Fruit fly (Drosophila melanogaster) whole organism, embryonic: ENCODE data around the gene T48.
A peak's percentile ranks its signal among the peaks of the same experiment; 100 is the strongest.

Experiments
- CG10147 ChIP-seq: fragments of 200-800 bp; sonication (Bioruptor generic); optimal IDR thresholded peaks from 2 replicates; lab custom pipeline; 2019; ENCODE audit warnings: missing biosample characterization, mild to moderate bottlenecking, missing genetic modification characterization, moderate library complexity
- CG10209 ChIP-seq: fragments of 200-800 bp; sonication (Bioruptor generic); optimal IDR thresholded peaks from 3 replicates; lab custom pipeline; 2017; ENCODE audit warnings: missing biosample characterization, mild to moderate bottlenecking, missing genetic modification characterization, missing genetic modification reagents
- CG10267 ChIP-seq: fragments of 200-800 bp; sonication (Bioruptor generic); optimal IDR thresholded peaks from 2 replicates; lab custom pipeline; 2018; ENCODE audit warnings: missing biosample characterization, mild to moderate bottlenecking, missing genetic modification characterization, moderate library complexity
- CG10654 ChIP-seq: fragments of 200-800 bp; sonication (Bioruptor generic); optimal IDR thresholded peaks from 2 replicates; lab custom pipeline; 2016; ENCODE audit warnings: missing biosample characterization, missing genetic modification characterization
- CG11085 ChIP-seq: fragments of 200-800 bp; sonication (Bioruptor generic); IDR thresholded peaks from 2 replicates; pipeline ENCODE4 v1.3.6; 2022; ENCODE audit warnings: missing biosample characterization, missing genetic modification characterization
- CG11560 ChIP-seq: fragments of 200-800 bp; sonication (Bioruptor generic); IDR thresholded peaks from 3 replicates; pipeline ENCODE4 v1.3.6; 2022; ENCODE audit warnings: missing biosample characterization, missing genetic modification characterization
- CG12071 ChIP-seq: fragments of 200-800 bp; sonication (Bioruptor generic); optimal IDR thresholded peaks from 3 replicates; lab custom pipeline; 2018; ENCODE audit warnings: missing biosample characterization, mild to moderate bottlenecking, missing genetic modification characterization
- CG14050 ChIP-seq: fragments of 200-800 bp; sonication (Bioruptor generic); IDR thresholded peaks from 3 replicates; pipeline ENCODE4 v1.3.6; 2022; ENCODE audit warnings: missing biosample characterization, missing genetic modification characterization
- CG15011 ChIP-seq: fragments of 200-800 bp; sonication (Bioruptor generic); optimal IDR thresholded peaks from 3 replicates; lab custom pipeline; 2018; ENCODE audit warnings: missing biosample characterization, mild to moderate bottlenecking, missing genetic modification characterization
- CG17829 ChIP-seq: fragments of 200-800 bp; optimal IDR thresholded peaks from 2 replicates; lab custom pipeline; 2019; ENCODE audit warnings: missing biosample characterization, mild to moderate bottlenecking, missing genetic modification characterization, moderate library complexity
- CG2116 ChIP-seq: fragments of 200-800 bp; sonication (Bioruptor generic); optimal IDR thresholded peaks from 3 replicates; lab custom pipeline; 2018; ENCODE audit warnings: missing biosample characterization, mild to moderate bottlenecking, missing genetic modification characterization
- CG2202 ChIP-seq: fragments of 200-800 bp; sonication (Bioruptor generic); optimal IDR thresholded peaks from 2 replicates; lab custom pipeline; 2018; ENCODE audit warnings: missing biosample characterization, mild to moderate bottlenecking, missing genetic modification characterization
- CG4328 ChIP-seq: fragments of 200-800 bp; sonication (Bioruptor generic); optimal IDR thresholded peaks from 3 replicates; lab custom pipeline; 2017; ENCODE audit warnings: missing biosample characterization, missing genetic modification reagents, missing genetic modification characterization
- CG43689 ChIP-seq: fragments of 200-800 bp; sonication (Bioruptor generic); IDR thresholded peaks from 2 replicates; pipeline ENCODE4 v1.3.6; 2022; ENCODE audit warnings: missing biosample characterization, missing genetic modification characterization
- CG6175 ChIP-seq: fragments of 200-800 bp; sonication (Bioruptor generic); IDR thresholded peaks from 3 replicates; pipeline ENCODE4 v1.3.6; 2022; ENCODE audit warnings: missing biosample characterization, missing genetic modification characterization
- CG6854 ChIP-seq: fragments of 200-800 bp; sonication (Bioruptor generic); optimal IDR thresholded peaks from 3 replicates; lab custom pipeline; 2017; ENCODE audit warnings: missing biosample characterization, mild to moderate bottlenecking, missing genetic modification characterization
- CG9609 ChIP-seq: fragments of 200-800 bp; sonication (Bioruptor generic); optimal IDR thresholded peaks from 3 replicates; lab custom pipeline; 2016; ENCODE audit warnings: missing biosample characterization, missing genetic modification characterization
- Ets97D ChIP-seq: fragments of 200-800 bp; sonication (Bioruptor generic); optimal IDR thresholded peaks from 3 replicates; lab custom pipeline; 2016; ENCODE audit warnings: missing biosample characterization, missing genetic modification characterization
- Opbp ChIP-seq: fragments of 200-800 bp; sonication (Bioruptor generic); IDR thresholded peaks from 3 replicates; pipeline ENCODE4 v1.3.6; 2022; ENCODE audit warnings: missing biosample characterization, missing genetic modification characterization; ENCODE audit not compliant: partially characterized antibody
- Scr ChIP-seq: fragments of 200-800 bp; sonication (Bioruptor generic); IDR thresholded peaks from 2 replicates; pipeline ENCODE4 v1.3.6; 2022; ENCODE audit warnings: missing biosample characterization, missing genetic modification characterization; ENCODE audit not compliant: partially characterized antibody
- Sry-β ChIP-seq: fragments of 200-800 bp; sonication (Bioruptor generic); optimal IDR thresholded peaks from 2 replicates; lab custom pipeline; 2018; ENCODE audit warnings: missing biosample characterization, mild to moderate bottlenecking, missing genetic modification characterization, moderate library complexity
- Sry-δ ChIP-seq: fragments of 200-800 bp; sonication (Bioruptor generic); optimal IDR thresholded peaks from 2 replicates; lab custom pipeline; 2016; ENCODE audit warnings: missing biosample characterization, missing genetic modification characterization
- Taf1 ChIP-seq: fragments of 200-800 bp; sonication (Bioruptor generic); IDR thresholded peaks from 2 replicates; pipeline ENCODE4 v1.3.6; 2022; ENCODE audit warnings: missing biosample characterization, missing genetic modification characterization
- abd-A ChIP-seq: fragments of 200-800 bp; sonication (Bioruptor generic); optimal IDR thresholded peaks from 3 replicates; lab custom pipeline; 2019; ENCODE audit warnings: missing biosample characterization, mild to moderate bottlenecking, missing genetic modification characterization, moderate library complexity
- bigmax ChIP-seq: fragments of 200-800 bp; sonication (Bioruptor generic); optimal IDR thresholded peaks from 2 replicates; lab custom pipeline; 2018; ENCODE audit warnings: missing biosample characterization, mild to moderate bottlenecking, missing genetic modification characterization
- btn ChIP-seq: fragments of 200-800 bp; sonication (Bioruptor generic); optimal IDR thresholded peaks from 2 replicates; lab custom pipeline; 2016; ENCODE audit warnings: missing biosample characterization, missing genetic modification characterization
- fd64A ChIP-seq: fragments of 200-800 bp; sonication (Bioruptor generic); optimal IDR thresholded peaks from 3 replicates; lab custom pipeline; 2018; ENCODE audit warnings: missing biosample characterization, mild to moderate bottlenecking, missing genetic modification characterization
- gce ChIP-seq: fragments of 200-800 bp; sonication (Bioruptor generic); IDR thresholded peaks from 3 replicates; pipeline ENCODE4 v1.3.6; 2022; ENCODE audit warnings: missing biosample characterization, missing genetic modification characterization
- h ChIP-seq: fragments of >200 bp; optimal IDR thresholded peaks from 2 replicates; lab custom pipeline; 2017
- hbn ChIP-seq: fragments of 200-800 bp; sonication (Bioruptor generic); IDR thresholded peaks from 2 replicates; pipeline ENCODE4 v1.3.6; 2022; ENCODE audit warnings: missing biosample characterization, missing genetic modification characterization; ENCODE audit not compliant: partially characterized antibody
- klu ChIP-seq: fragments of 200-800 bp; sonication (Bioruptor generic); IDR thresholded peaks from 2 replicates; pipeline ENCODE4 v1.3.6; 2022; ENCODE audit warnings: missing biosample characterization, missing genetic modification characterization
- lab ChIP-seq: fragments of 200-800 bp; sonication (Bioruptor generic); optimal IDR thresholded peaks from 3 replicates; lab custom pipeline; 2017; ENCODE audit warnings: missing biosample characterization, missing genetic modification characterization, mild to moderate bottlenecking, moderate library complexity, missing genetic modification reagents
- lov ChIP-seq, 2 experiments: fragments of 200-800 bp in 1 of 2; fragments of >200 bp in 1 of 2; sonication (Bioruptor generic) in 1 of 2; IDR thresholded peaks in 1 of 2; optimal IDR thresholded peaks in 1 of 2; 2 replicates in 1 of 2; 3 replicates in 1 of 2; pipeline versions ENCODE4 v1.3.6 to Lab custom; 2017 to 2022; ENCODE audit warnings: missing biosample characterization in 1 of 2, missing genetic modification characterization in 1 of 2
- odd ChIP-seq: fragments of 200-800 bp; sonication (Bioruptor generic); optimal IDR thresholded peaks from 2 replicates; lab custom pipeline; 2017; ENCODE audit warnings: missing biosample characterization, mild to moderate bottlenecking, missing genetic modification characterization
- pb ChIP-seq: fragments of 200-800 bp; sonication (Bioruptor generic); optimal IDR thresholded peaks from 3 replicates; lab custom pipeline; 2016; ENCODE audit warnings: missing biosample characterization, missing genetic modification characterization
- phol ChIP-seq: fragments of 200-800 bp; sonication (Bioruptor generic); optimal IDR thresholded peaks from 3 replicates; lab custom pipeline; 2018; ENCODE audit warnings: missing biosample characterization, mild to moderate bottlenecking, missing genetic modification characterization, moderate library complexity
- pita ChIP-seq: fragments of 200-800 bp; sonication (Bioruptor generic); optimal IDR thresholded peaks from 2 replicates; lab custom pipeline; 2017; ENCODE audit warnings: missing biosample characterization, mild to moderate bottlenecking, missing genetic modification characterization
- ranshi ChIP-seq: fragments of 200-800 bp; sonication (Bioruptor generic); IDR thresholded peaks from 2 replicates; pipeline ENCODE4 v1.3.6; 2022; ENCODE audit warnings: missing biosample characterization, missing genetic modification characterization
- scrt ChIP-seq: fragments of 200-800 bp; sonication (Bioruptor generic); optimal IDR thresholded peaks from 2 replicates; lab custom pipeline; 2018; ENCODE audit warnings: missing biosample characterization, mild to moderate bottlenecking, missing genetic modification characterization, moderate library complexity
- sens ChIP-seq: fragments of 200-800 bp; sonication (Bioruptor generic); peaks from one replicate; lab custom pipeline; 2016; ENCODE audit warnings: missing biosample characterization, missing genetic modification characterization
- seq ChIP-seq: fragments of 200-800 bp; sonication (Bioruptor generic); IDR thresholded peaks from 2 replicates; pipeline ENCODE4 v1.3.6; 2022; ENCODE audit warnings: missing biosample characterization, missing genetic modification characterization
- slbo ChIP-seq: fragments of 200-800 bp; sonication (Bioruptor generic); IDR thresholded peaks from 2 replicates; pipeline ENCODE4 v1.3.6; 2022; ENCODE audit warnings: missing biosample characterization, missing genetic modification characterization
- so ChIP-seq: fragments of 200-800 bp; sonication (Bioruptor generic); IDR thresholded peaks from 3 replicates; pipeline ENCODE4 v1.3.6; 2022; ENCODE audit warnings: missing biosample characterization, missing genetic modification characterization
- sob ChIP-seq: fragments of 200-800 bp; sonication (Bioruptor generic); IDR thresholded peaks from 2 replicates; pipeline ENCODE4 v1.3.6; 2022; ENCODE audit warnings: missing biosample characterization, missing genetic modification characterization
- tap ChIP-seq: fragments of 200-800 bp; optimal IDR thresholded peaks from 3 replicates; lab custom pipeline; 2019; ENCODE audit warnings: missing biosample characterization, mild to moderate bottlenecking, missing genetic modification characterization, moderate library complexity
- toy ChIP-seq: fragments of 200-800 bp; sonication (Bioruptor generic); IDR thresholded peaks from 2 replicates; pipeline ENCODE4 v1.3.6; 2022; ENCODE audit warnings: missing biosample characterization, missing genetic modification characterization
- vnd ChIP-seq: fragments of 200-800 bp; sonication (Bioruptor generic); IDR thresholded peaks from 3 replicates; pipeline ENCODE4 v1.3.6; 2022; ENCODE audit warnings: missing biosample characterization, missing genetic modification characterization; ENCODE audit not compliant: partially characterized antibody
- wek ChIP-seq: fragments of 200-800 bp; sonication (Bioruptor generic); optimal IDR thresholded peaks from 3 replicates; lab custom pipeline; 2018; ENCODE audit warnings: missing biosample characterization, mild to moderate bottlenecking, missing genetic modification characterization, moderate library complexity
- yki ChIP-seq: fragments of >200 bp; optimal IDR thresholded peaks from 3 replicates; lab custom pipeline; 2018
- zf30C ChIP-seq: fragments of 200-800 bp; sonication (Bioruptor generic); optimal IDR thresholded peaks from 3 replicates; lab custom pipeline; 2018; ENCODE audit warnings: missing biosample characterization, mild to moderate bottlenecking, missing genetic modification characterization
- zfh2 ChIP-seq: fragments of 200-800 bp; sonication (Bioruptor generic); optimal IDR thresholded peaks from 2 replicates; lab custom pipeline; 2016; ENCODE audit warnings: missing biosample characterization, missing genetic modification characterization

Gene T48

dm6 chr3R:26867457-26868044 lies 14.0 kb upstream of the T48 start (continued):
- no peak for TF ChIP-seq Ets97D (GFP tag; lab: Kevin White, UChicago)
- no peak for TF ChIP-seq CG10209 (GFP tag; lab: Kevin White, UChicago)
- TF ChIP-seq Scr (GFP tag; lab: Robert Waterston, UW): no peak
- TF ChIP-seq klu (GFP tag; lab: Robert Waterston, UW): no peak
- TF ChIP-seq abd-A (tag; lab: Kevin White, UChicago): no peak
- TF ChIP-seq Opbp: no peak
- no peak for TF ChIP-seq CG2116 (GFP tag; lab: Kevin White, UChicago)
- no peak for TF ChIP-seq gce (GFP tag; lab: Robert Waterston, UW)
- peak; percentile 79 for TF ChIP-seq sens (GFP tag; lab: Kevin White, UChicago)
- TF ChIP-seq CG43689 (GFP tag; lab: Robert Waterston, UW): no peak
- no peak for TF ChIP-seq odd (GFP tag; lab: Kevin White, UChicago)
- no peak for TF ChIP-seq scrt (GFP tag; lab: Kevin White, UChicago)
- TF ChIP-seq h (lab: Kevin White, UChicago): no peak
- TF ChIP-seq hbn (GFP tag; lab: Robert Waterston, UW): no peak
- TF ChIP-seq CG10267: no peak
- no peak for TF ChIP-seq zfh2 (GFP tag; lab: Kevin White, UChicago)
- TF ChIP-seq Sry-β (GFP tag; lab: Kevin White, UChicago): no peak
- no peak for TF ChIP-seq CG6175 (GFP tag; lab: Robert Waterston, UW)
- TF ChIP-seq ranshi (GFP tag; lab: Robert Waterston, UW): no peak
- no peak for TF ChIP-seq CG10654 (GFP tag; lab: Kevin White, UChicago)
- TF ChIP-seq tap (tag; lab: Kevin White, UChicago): no peak
- no peak for TF ChIP-seq CG10147 (GFP tag; lab: Kevin White, UChicago)
- no peak for TF ChIP-seq CG12071 (GFP tag; lab: Kevin White, UChicago)
- no peak for TF ChIP-seq slbo (GFP tag; lab: Robert Waterston, UW)
- TF ChIP-seq zf30C (GFP tag; lab: Kevin White, UChicago): no peak
- peak; percentile 29 for TF ChIP-seq pb (GFP tag; lab: Kevin White, UChicago)
- TF ChIP-seq vnd (GFP tag; lab: Robert Waterston, UW): no peak
- TF ChIP-seq yki (lab: Kevin White, UChicago): no peak
- no peak for TF ChIP-seq wek (GFP tag; lab: Kevin White, UChicago)
- no peak for TF ChIP-seq so (GFP tag; lab: Robert Waterston, UW)
- 0 out of 3 replicates have a peak, but pooled peaks have one; percentile 9 for TF ChIP-seq CG11560 (tag; lab: Robert Waterston, UW)
- TF ChIP-seq Taf1 (GFP tag; lab: Robert Waterston, UW): no peak
- TF ChIP-seq CG4328 (GFP tag; lab: Kevin White, UChicago): no peak
- no peak for TF ChIP-seq toy (GFP tag; lab: Robert Waterston, UW)
- peak; percentile 15 for TF ChIP-seq fd64A (GFP tag; lab: Kevin White, UChicago)
- no peak for TF ChIP-seq CG15011 (GFP tag; lab: Kevin White, UChicago)
- no peak for TF ChIP-seq CG9609 (GFP tag; lab: Kevin White, UChicago)
- TF ChIP-seq CG14050 (GFP tag; lab: Robert Waterston, UW): no peak
- TF ChIP-seq lov (optimal IDR thresholded peaks at IDR 0.05; lab: Kevin White, UChicago): no peak
- no peak for TF ChIP-seq lov (GFP tag; IDR thresholded peaks at IDR 0.05; lab: Robert Waterston, UW)
- peak; percentile 16 for TF ChIP-seq CG17829 (tag; lab: Kevin White, UChicago)
- no peak for TF ChIP-seq sob (GFP tag; lab: Robert Waterston, UW)
- no peak for TF ChIP-seq CG11085 (GFP tag; lab: Robert Waterston, UW)
- TF ChIP-seq CG6854 (GFP tag; lab: Kevin White, UChicago): no peak
- TF ChIP-seq phol (tag; lab: Kevin White, UChicago): peak; percentile 41
- peak; percentile 37; the same call in 1 of the 2 replicates for TF ChIP-seq seq
- TF ChIP-seq CG2202 (tag; lab: Kevin White, UChicago): no peak
- no peak for TF ChIP-seq Sry-δ (GFP tag; lab: Kevin White, UChicago)
- TF ChIP-seq lab (GFP tag; lab: Kevin White, UChicago): no peak
- TF ChIP-seq pita (GFP tag; lab: Kevin White, UChicago): no peak
- no peak for TF ChIP-seq bigmax (GFP tag; lab: Kevin White, UChicago)
- TF ChIP-seq btn: no peak
